Fruit fly (Drosophila melanogaster) whole organism: ENCODE measurements around the gene CG10750.

Experiments used
- CG8478 ChIP-seq: fragments of >200 bp; optimal IDR thresholded peaks from 2 replicates; lab custom pipeline; 2018; ENCODE audit warnings: inconsistent platforms
- Dll ChIP-seq: fragments of >200 bp; optimal IDR thresholded peaks from 2 replicates; lab custom pipeline; 2017
- EcR ChIP-seq, 2 experiments: fragments of >200 bp; optimal IDR thresholded peaks; 2 replicates each; lab custom pipeline; 2017; ENCODE audit warnings: missing biosample characterization in 2 of 2, missing genetic modification characterization in 2 of 2, missing genetic modification reagents in 2 of 2
- pan ChIP-seq: fragments of >200 bp; optimal IDR thresholded peaks from 2 replicates; lab custom pipeline; 2017
- psq ChIP-seq: fragments of >200 bp; optimal IDR thresholded peaks from 2 replicates; lab custom pipeline; 2017
- usp ChIP-seq: fragments of >200 bp; optimal IDR thresholded peaks from 2 replicates; lab custom pipeline; 2017; ENCODE audit warnings: missing biosample characterization, missing genetic modification characterization, mixed read lengths

CG10750 gene

dm6 chr2L:19337971-19338732 lies 38.1 kb downstream of the CG10750 start:
- TF ChIP-seq usp (GFP tag; lab: Kevin White, UChicago) (no peak), pan (lab: Kevin White, UChicago) (no peak)

dm6 chr2L:19339023-19339422 lies 39.0 kb downstream of the CG10750 start:
- TF ChIP-seq EcR (GFP tag; optimal IDR thresholded peaks at IDR 0.05; lab: Kevin White, UChicago), result no peak
- no peak for TF ChIP-seq Dll
- TF ChIP-seq pan (lab: Kevin White, UChicago), result no peak
- no peak for TF ChIP-seq CG8478 (lab: Kevin White, UChicago)
- no peak for TF ChIP-seq psq (lab: Kevin White, UChicago)
- TF ChIP-seq usp (GFP tag; lab: Kevin White, UChicago), result no peak

- no peak for TF ChIP-seq psq (lab: Kevin White, UChicago)
- no peak for TF ChIP-seq usp (GFP tag; lab: Kevin White, UChicago)
- TF ChIP-seq CG8478 (lab: Kevin White, UChicago), result no peak
- TF ChIP-seq Dll, result no peak
- no peak for TF ChIP-seq pan (lab: Kevin White, UChicago)
- no peak for TF ChIP-seq EcR (GFP tag; optimal IDR thresholded peaks at IDR 0.05; lab: Kevin White, UChicago)
Measured at dm6 chr2L:19341074-19341806, 41.2 kb downstream of the CG10750 start.

dm6 chr2L:19342018-19342417 lies 42.0 kb downstream of the CG10750 start:
- TF ChIP-seq EcR (GFP tag; optimal IDR thresholded peaks at IDR 0.05; lab: Kevin White, UChicago) (no peak), usp (GFP tag; lab: Kevin White, UChicago) (no peak), CG8478 (lab: Kevin White, UChicago) (no peak), pan (lab: Kevin White, UChicago) (no peak), psq (lab: Kevin White, UChicago) (no peak), Dll (no peak)

dm6 chr2L:19342767-19343166 lies 42.7 kb downstream of the CG10750 start:
- TF ChIP-seq usp (GFP tag; lab: Kevin White, UChicago), result no peak
- TF ChIP-seq Dll, result no peak
- no peak for TF ChIP-seq pan (lab: Kevin White, UChicago)
- TF ChIP-seq CG8478 (lab: Kevin White, UChicago), result no peak
- no peak for TF ChIP-seq EcR (GFP tag; optimal IDR thresholded peaks at IDR 0.05; lab: Kevin White, UChicago)
- no peak for TF ChIP-seq psq (lab: Kevin White, UChicago)
